Fruit fly (Drosophila melanogaster): ENCODE measurements around the gene Cpr72Ea.

DNA sequence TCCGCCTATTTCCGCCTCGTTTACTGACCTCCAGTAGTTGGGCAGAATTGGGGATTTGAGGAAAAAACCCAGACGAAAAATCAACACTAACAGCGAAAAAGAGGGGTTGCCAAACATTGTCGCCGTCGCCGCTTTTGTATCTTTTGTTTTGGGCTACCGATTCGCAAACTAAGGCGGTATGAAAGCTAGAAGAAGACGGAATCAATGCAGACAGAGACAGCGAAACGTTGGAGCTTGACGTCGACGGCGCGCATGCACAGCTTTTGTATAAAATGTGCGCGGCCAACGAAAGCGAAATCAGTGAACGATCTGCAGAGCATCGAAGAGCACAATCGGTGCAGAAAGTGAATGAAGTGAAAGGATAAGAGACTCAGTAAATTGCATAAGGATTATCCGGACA, 23.7 kb upstream of the Cpr72Ea start, which contains the start of gene CG4998:
- TF ChIP-seq Lhr (GFP tag; optimal IDR thresholded peaks at IDR 0.05) (no peak), CG17359 (tag; optimal IDR thresholded peaks at IDR 0.05) (no peak), Poxn (GFP tag; IDR thresholded peaks at IDR 0.05) (no peak), CG7372 (GFP tag; IDR thresholded peaks at IDR 0.05) (no peak), psq (GFP tag; optimal IDR thresholded peaks at IDR 0.05) (no peak), tap (tag; optimal IDR thresholded peaks at IDR 0.05) (no peak), kay (GFP tag; optimal IDR thresholded peaks at IDR 0.05) (no peak), CG1529 (GFP tag; optimal IDR thresholded peaks at IDR 0.05) (no peak), Oaz (GFP tag; IDR thresholded peaks at IDR 0.05) (no peak), CG6254 (GFP tag; optimal IDR thresholded peaks at IDR 0.05) (no peak)
